Fruit fly (Drosophila melanogaster) whole organism, embryonic: ENCODE measurements around the gene janB.

Experiments used
- Atf3 ChIP-seq: fragments of 200-800 bp; sonication (Bioruptor generic); optimal IDR thresholded peaks from 3 replicates; lab custom pipeline; 2016; ENCODE audit warnings: missing biosample characterization, missing genetic modification characterization
- BtbVII ChIP-seq: fragments of 200-800 bp; sonication (Bioruptor generic); optimal IDR thresholded peaks from 3 replicates; lab custom pipeline; 2017; ENCODE audit warnings: missing biosample characterization, mild to moderate bottlenecking, missing genetic modification characterization
- CG11093 ChIP-seq: fragments of 200-800 bp; sonication (Bioruptor generic); IDR thresholded peaks from 3 replicates; pipeline ENCODE4 v1.3.6; 2022; ENCODE audit warnings: missing biosample characterization, missing genetic modification characterization
- CG12071 ChIP-seq: fragments of 200-800 bp; sonication (Bioruptor generic); optimal IDR thresholded peaks from 3 replicates; lab custom pipeline; 2018; ENCODE audit warnings: missing biosample characterization, mild to moderate bottlenecking, missing genetic modification characterization
- CG14441 ChIP-seq: fragments of 200-800 bp; sonication (Bioruptor generic); IDR thresholded peaks from 2 replicates; pipeline ENCODE4 v1.3.6; 2022; ENCODE audit warnings: missing biosample characterization, missing genetic modification characterization
- CG15514 ChIP-seq: fragments of 200-800 bp; sonication (Bioruptor generic); optimal IDR thresholded peaks from 3 replicates; lab custom pipeline; 2017; ENCODE audit warnings: missing biosample characterization, missing genetic modification characterization, mild to moderate bottlenecking, moderate library complexity, missing genetic modification reagents
- CG1602 ChIP-seq: fragments of 200-800 bp; sonication (Bioruptor generic); optimal IDR thresholded peaks from 3 replicates; lab custom pipeline; 2016; ENCODE audit warnings: missing biosample characterization, missing genetic modification characterization
- CG16863 ChIP-seq: fragments of 200-800 bp; sonication (Bioruptor generic); optimal IDR thresholded peaks from 3 replicates; lab custom pipeline; 2016; ENCODE audit warnings: missing biosample characterization, missing genetic modification characterization
- CG17186 ChIP-seq: fragments of 200-800 bp; sonication (Bioruptor generic); optimal IDR thresholded peaks from 3 replicates; lab custom pipeline; 2017; ENCODE audit warnings: missing biosample characterization, missing genetic modification reagents, missing genetic modification characterization
- CG18011 ChIP-seq: fragments of 200-800 bp; sonication (Bioruptor generic); optimal IDR thresholded peaks from 2 replicates; lab custom pipeline; 2017; ENCODE audit warnings: missing biosample characterization, missing genetic modification characterization, mild to moderate bottlenecking, moderate library complexity, missing genotype
- CG18262 ChIP-seq: fragments of 200-800 bp; optimal IDR thresholded peaks from 3 replicates; lab custom pipeline; 2019; ENCODE audit warnings: missing biosample characterization, mild to moderate bottlenecking, missing genetic modification characterization, moderate library complexity
- CG1832 ChIP-seq: fragments of 200-800 bp; sonication (Bioruptor generic); optimal IDR thresholded peaks from 2 replicates; lab custom pipeline; 2017; ENCODE audit warnings: missing biosample characterization, mild to moderate bottlenecking, missing genetic modification characterization, inconsistent platforms
- CG18476 ChIP-seq: fragments of 200-800 bp; sonication (Bioruptor generic); optimal IDR thresholded peaks from 2 replicates; lab custom pipeline; 2016; ENCODE audit warnings: missing biosample characterization, mild to moderate bottlenecking, missing genetic modification characterization
- CG3065 ChIP-seq: fragments of 200-800 bp; sonication (Bioruptor generic); optimal IDR thresholded peaks from 2 replicates; lab custom pipeline; 2016; ENCODE audit warnings: missing biosample characterization, missing genetic modification characterization
- CG31224 ChIP-seq: fragments of 200-800 bp; sonication (Bioruptor generic); IDR thresholded peaks from 2 replicates; pipeline ENCODE4 v1.3.6; 2022; ENCODE audit warnings: missing biosample characterization, missing genetic modification characterization
- CG31441 ChIP-seq: fragments of 200-800 bp; sonication (Bioruptor generic); IDR thresholded peaks from 2 replicates; pipeline ENCODE4 v1.3.6; 2022; ENCODE audit warnings: missing biosample characterization, missing genetic modification characterization
- CG3847 ChIP-seq: fragments of 200-800 bp; sonication (Bioruptor generic); IDR thresholded peaks from 2 replicates; pipeline ENCODE4 v1.3.6; 2022; ENCODE audit warnings: missing biosample characterization, missing genetic modification characterization
- CG7556 ChIP-seq: fragments of 200-800 bp; sonication (Bioruptor generic); optimal IDR thresholded peaks from 2 replicates; lab custom pipeline; 2017; ENCODE audit warnings: missing biosample characterization, mild to moderate bottlenecking, missing genetic modification characterization
- CG8765 ChIP-seq: fragments of 200-800 bp; sonication (Bioruptor generic); IDR thresholded peaks from 2 replicates; pipeline ENCODE4 v1.3.6; 2022; ENCODE audit warnings: missing biosample characterization, missing genetic modification characterization
- D ChIP-seq, 2 experiments: fragments of 200-800 bp in 1 of 2; fragments of >200 bp in 1 of 2; sonication (Bioruptor generic) in 1 of 2; optimal IDR thresholded peaks; 2 replicates in 1 of 2; 3 replicates in 1 of 2; lab custom pipeline; 2017; ENCODE audit warnings: mild to moderate bottlenecking in 1 of 2, missing biosample characterization in 1 of 2, missing genetic modification characterization in 1 of 2, missing genetic modification reagents in 1 of 2
- Dll ChIP-seq: fragments of 200-800 bp; sonication (Bioruptor generic); IDR thresholded peaks from 4 replicates; pipeline ENCODE4 v1.3.6; 2022; ENCODE audit warnings: missing biosample characterization, missing genetic modification characterization; ENCODE audit not compliant: partially characterized antibody
- Fer2 ChIP-seq: fragments of 200-800 bp; sonication (Bioruptor generic); optimal IDR thresholded peaks from 2 replicates; lab custom pipeline; 2018; ENCODE audit warnings: missing biosample characterization, mild to moderate bottlenecking, missing genetic modification characterization, moderate library complexity
- GATAe ChIP-seq: fragments of 200-800 bp; sonication (Bioruptor generic); conservative IDR thresholded peaks from 2 replicates; pipeline ENCODE4 v1.3.6; 2022; ENCODE audit warnings: missing biosample characterization, missing genetic modification characterization
- Mrtf ChIP-seq: fragments of 200-800 bp; sonication (Bioruptor generic); IDR thresholded peaks from 3 replicates; pipeline ENCODE4 v1.3.6; 2022; ENCODE audit warnings: missing biosample characterization, missing genetic modification characterization
- Nf-YA ChIP-seq: fragments of 200-800 bp; sonication (Bioruptor generic); IDR thresholded peaks from 2 replicates; pipeline ENCODE4 v1.3.6; 2022; ENCODE audit warnings: missing biosample characterization, missing genetic modification characterization
- amos ChIP-seq: fragments of 200-800 bp; sonication (Bioruptor generic); IDR thresholded peaks from 2 replicates; pipeline ENCODE4 v1.3.6; 2022; ENCODE audit warnings: missing biosample characterization, missing genetic modification characterization; ENCODE audit not compliant: partially characterized antibody
- az2 ChIP-seq: fragments of 200-800 bp; sonication (Bioruptor generic); optimal IDR thresholded peaks from 3 replicates; lab custom pipeline; 2016; ENCODE audit warnings: missing biosample characterization, missing genetic modification characterization
- btn ChIP-seq: fragments of 200-800 bp; sonication (Bioruptor generic); optimal IDR thresholded peaks from 2 replicates; lab custom pipeline; 2016; ENCODE audit warnings: missing biosample characterization, missing genetic modification characterization
- chm ChIP-seq: fragments of 200-800 bp; sonication (Bioruptor generic); IDR thresholded peaks from 2 replicates; pipeline ENCODE4 v1.3.6; 2022; ENCODE audit warnings: missing biosample characterization, missing genetic modification characterization
- chn ChIP-seq: fragments of 200-800 bp; sonication (Bioruptor generic); optimal IDR thresholded peaks from 2 replicates; lab custom pipeline; 2016; ENCODE audit warnings: missing biosample characterization, missing genetic modification characterization
- dan ChIP-seq: fragments of 200-800 bp; sonication (Bioruptor generic); IDR thresholded peaks from 2 replicates; pipeline ENCODE4 v1.3.6; 2022; ENCODE audit warnings: missing biosample characterization, missing genetic modification characterization
- danr ChIP-seq: fragments of 200-800 bp; sonication (Bioruptor generic); IDR thresholded peaks from 2 replicates; pipeline ENCODE4 v1.3.6; 2022; ENCODE audit warnings: missing biosample characterization, missing genetic modification characterization
- disco-r ChIP-seq: fragments of 200-800 bp; sonication (Bioruptor generic); optimal IDR thresholded peaks from 2 replicates; lab custom pipeline; 2016; ENCODE audit warnings: missing biosample characterization, missing genetic modification characterization
- dmrt11E ChIP-seq: fragments of 200-800 bp; sonication (Bioruptor generic); optimal IDR thresholded peaks from 3 replicates; lab custom pipeline; 2018; ENCODE audit warnings: missing biosample characterization, mild to moderate bottlenecking, missing genetic modification characterization, moderate library complexity
- ems ChIP-seq: fragments of 200-800 bp; sonication (Bioruptor generic); optimal IDR thresholded peaks from 3 replicates; lab custom pipeline; 2016; ENCODE audit warnings: missing biosample characterization, missing genetic modification characterization
- grn ChIP-seq: fragments of 200-800 bp; sonication (Bioruptor generic); optimal IDR thresholded peaks from 3 replicates; lab custom pipeline; 2017; ENCODE audit warnings: missing biosample characterization, missing genetic modification characterization
- hbn ChIP-seq: fragments of 200-800 bp; sonication (Bioruptor generic); IDR thresholded peaks from 2 replicates; pipeline ENCODE4 v1.3.6; 2022; ENCODE audit warnings: missing biosample characterization, missing genetic modification characterization; ENCODE audit not compliant: partially characterized antibody
- kni ChIP-seq: fragments of 200-800 bp; sonication (Bioruptor generic); optimal IDR thresholded peaks from 3 replicates; lab custom pipeline; 2017; ENCODE audit warnings: mild to moderate bottlenecking, missing biosample characterization, missing genetic modification reagents, missing genetic modification characterization
- lov ChIP-seq, 2 experiments: fragments of 200-800 bp in 1 of 2; fragments of >200 bp in 1 of 2; sonication (Bioruptor generic) in 1 of 2; IDR thresholded peaks in 1 of 2; optimal IDR thresholded peaks in 1 of 2; 2 replicates in 1 of 2; 3 replicates in 1 of 2; pipeline versions ENCODE4 v1.3.6 to Lab custom; 2017 to 2022; ENCODE audit warnings: missing biosample characterization in 1 of 2, missing genetic modification characterization in 1 of 2
- nau ChIP-seq: fragments of 200-800 bp; sonication (Bioruptor generic); optimal IDR thresholded peaks from 3 replicates; lab custom pipeline; 2017; ENCODE audit warnings: missing biosample characterization, mild to moderate bottlenecking, missing genetic modification characterization, missing genetic modification reagents
- oc ChIP-seq: fragments of 200-800 bp; sonication (Bioruptor generic); optimal IDR thresholded peaks from 2 replicates; lab custom pipeline; 2018; ENCODE audit warnings: missing biosample characterization, mild to moderate bottlenecking, missing genetic modification characterization, moderate library complexity
- pb ChIP-seq: fragments of 200-800 bp; sonication (Bioruptor generic); optimal IDR thresholded peaks from 3 replicates; lab custom pipeline; 2016; ENCODE audit warnings: missing biosample characterization, missing genetic modification characterization
- psq ChIP-seq: fragments of 200-800 bp; sonication (Bioruptor generic); optimal IDR thresholded peaks from 2 replicates; lab custom pipeline; 2017; ENCODE audit warnings: missing biosample characterization, missing genetic modification characterization
- sens ChIP-seq: fragments of 200-800 bp; sonication (Bioruptor generic); peaks from one replicate; lab custom pipeline; 2016; ENCODE audit warnings: missing biosample characterization, missing genetic modification characterization
- shn ChIP-seq: fragments of 200-800 bp; sonication (Bioruptor generic); optimal IDR thresholded peaks from 3 replicates; lab custom pipeline; 2016; ENCODE audit warnings: missing biosample characterization, missing genetic modification characterization
- stc ChIP-seq: fragments of 200-800 bp; sonication (Bioruptor generic); IDR thresholded peaks from 2 replicates; pipeline ENCODE4 v1.3.6; 2022; ENCODE audit warnings: missing biosample characterization, missing genetic modification characterization
- trem ChIP-seq: fragments of 200-800 bp; optimal IDR thresholded peaks from 3 replicates; lab custom pipeline; 2019; ENCODE audit warnings: missing biosample characterization, mild to moderate bottlenecking, missing genetic modification characterization, moderate library complexity
- trh ChIP-seq: fragments of 200-800 bp; sonication (Bioruptor generic); optimal IDR thresholded peaks from 2 replicates; lab custom pipeline; 2016; ENCODE audit warnings: missing biosample characterization, missing genetic modification characterization
- ttk ChIP-seq: fragments of 200-800 bp; sonication (Bioruptor generic); IDR thresholded peaks from 2 replicates; pipeline ENCODE4 v2.1.2; 2022; ENCODE audit warnings: missing biosample characterization, missing genetic modification characterization
- unc-4 ChIP-seq: fragments of 200-800 bp; sonication (Bioruptor generic); IDR thresholded peaks from 2 replicates; pipeline ENCODE4 v1.3.6; 2022; ENCODE audit warnings: missing biosample characterization, missing genetic modification characterization; ENCODE audit not compliant: partially characterized antibody
- wek ChIP-seq: fragments of 200-800 bp; sonication (Bioruptor generic); optimal IDR thresholded peaks from 3 replicates; lab custom pipeline; 2018; ENCODE audit warnings: missing biosample characterization, mild to moderate bottlenecking, missing genetic modification characterization, moderate library complexity

The janB gene

dm6 chr3R:30004648-30005047 is 33.9 kb downstream of the janB start, which contains the start of the genes Nlp and Nph (continued):
- 0 out of 2 replicates have a peak, but pooled peaks have one; percentile 53 for TF ChIP-seq CG3847
- no peak for TF ChIP-seq CG3065 (GFP tag; lab: Kevin White, UChicago)
- no peak for TF ChIP-seq pb
- no peak for TF ChIP-seq GATAe
- TF ChIP-seq nau (GFP tag; lab: Kevin White, UChicago) = no peak
- TF ChIP-seq CG17186 = peak; percentile 80
- TF ChIP-seq Atf3 (GFP tag; lab: Kevin White, UChicago) = no peak
- no peak for TF ChIP-seq stc (GFP tag; lab: Robert Waterston, UW)
- TF ChIP-seq CG12071 (GFP tag; lab: Kevin White, UChicago) = no peak
- TF ChIP-seq ems (GFP tag; lab: Kevin White, UChicago) = peak; percentile 3
- no peak for TF ChIP-seq grn (GFP tag; lab: Kevin White, UChicago)
- no peak for TF ChIP-seq D (optimal IDR thresholded peaks at IDR 0.05; lab: Kevin White, UChicago)
- no peak for TF ChIP-seq D (GFP tag; optimal IDR thresholded peaks at IDR 0.05; lab: Kevin White, UChicago)
- TF ChIP-seq CG8765 (GFP tag; lab: Robert Waterston, UW) = no peak
- TF ChIP-seq danr = no peak
- TF ChIP-seq CG7556 (GFP tag; lab: Kevin White, UChicago) = no peak
- peak; percentile 80 for TF ChIP-seq sens (GFP tag; lab: Kevin White, UChicago)
- peak; percentile 88 for TF ChIP-seq hbn
- TF ChIP-seq az2 = no peak
- TF ChIP-seq CG18011 (GFP tag; lab: Kevin White, UChicago) = peak; percentile 30
- TF ChIP-seq CG31224 (GFP tag; lab: Robert Waterston, UW) = no peak
- TF ChIP-seq BtbVII (GFP tag; lab: Kevin White, UChicago) = no peak
- no peak for TF ChIP-seq CG16863 (GFP tag; lab: Kevin White, UChicago)
- no peak for TF ChIP-seq dmrt11E
- peak; percentile 96 for TF ChIP-seq Dll (GFP tag; lab: Robert Waterston, UW)
- TF ChIP-seq ttk (GFP tag; lab: Robert Waterston, UW) = no peak
- TF ChIP-seq Nf-YA (GFP tag; lab: Robert Waterston, UW) = no peak
- TF ChIP-seq disco-r = no peak
- TF ChIP-seq CG1602 = no peak
- peak; percentile 90 for TF ChIP-seq unc-4 (GFP tag; lab: Robert Waterston, UW)
- no peak for TF ChIP-seq shn (GFP tag; lab: Kevin White, UChicago)
- TF ChIP-seq CG14441 (GFP tag; lab: Robert Waterston, UW) = no peak
- no peak for TF ChIP-seq wek (GFP tag; lab: Kevin White, UChicago)
- TF ChIP-seq CG18476 (GFP tag; lab: Kevin White, UChicago) = peak; percentile 32
- no peak for TF ChIP-seq trh (GFP tag; lab: Kevin White, UChicago)
- TF ChIP-seq CG15514 (GFP tag; lab: Kevin White, UChicago) = peak; percentile 85
- no peak for TF ChIP-seq kni (GFP tag; lab: Kevin White, UChicago)
- TF ChIP-seq lov (optimal IDR thresholded peaks at IDR 0.05; lab: Kevin White, UChicago) = no peak
- no peak for TF ChIP-seq lov (GFP tag; IDR thresholded peaks at IDR 0.05; lab: Robert Waterston, UW)
- no peak for TF ChIP-seq Fer2
- peak; percentile 90 for TF ChIP-seq trem (tag; lab: Kevin White, UChicago)
- no peak for TF ChIP-seq psq (GFP tag; lab: Kevin White, UChicago)
- TF ChIP-seq CG18262 (tag; lab: Kevin White, UChicago) = peak; percentile 32
- TF ChIP-seq btn (GFP tag; lab: Kevin White, UChicago) = no peak
- no peak for TF ChIP-seq Mrtf (GFP tag; lab: Robert Waterston, UW)
- no peak for TF ChIP-seq oc (tag; lab: Kevin White, UChicago)
- TF ChIP-seq CG11093 (GFP tag; lab: Robert Waterston, UW) = no peak
- no peak for TF ChIP-seq chn
- peak; percentile 76 for TF ChIP-seq amos (GFP tag; lab: Robert Waterston, UW)
- TF ChIP-seq dan (GFP tag; lab: Robert Waterston, UW) = no peak
- TF ChIP-seq CG31441 (GFP tag; lab: Robert Waterston, UW) = no peak
- TF ChIP-seq CG1832 = no peak
- TF ChIP-seq chm (GFP tag; lab: Robert Waterston, UW) = no peak
